Worm (Caenorhabditis elegans): ENCODE measurements around the gene tir-1.

tir-1 gene

ce11 chrIII:3874492-3874891 lies 26.9 kb downstream of the tir-1 start:
- TF ChIP-seq pha-2 (tag; optimal IDR thresholded peaks at IDR 0.05) (no peak), pax-1 (tag; optimal IDR thresholded peaks at IDR 0.05) (no peak), nhr-11 (tag; optimal IDR thresholded peaks at IDR 0.05) (no peak), nhr-232 (tag; optimal IDR thresholded peaks at IDR 0.05) (no peak), pha-4 (tag; optimal IDR thresholded peaks at IDR 0.05) (no peak), pqm-1 (tag; optimal IDR thresholded peaks at IDR 0.05) (no peak), elt-2 (tag; optimal IDR thresholded peaks at IDR 0.05) (no peak), K02D7.2 (tag; optimal IDR thresholded peaks at IDR 0.05) (no peak), fax-1 (tag; optimal IDR thresholded peaks at IDR 0.05) (no peak), unc-55 (GFP tag; optimal IDR thresholded peaks at IDR 0.05) (no peak), dve-1 (tag; optimal IDR thresholded peaks at IDR 0.05) (no peak), lim-6 (tag; optimal IDR thresholded peaks at IDR 0.05) (no peak)

ce11 chrIII:3873424-3873823 lies 28.0 kb downstream of the tir-1 start:
- TF ChIP-seq ceh-6 (GFP tag; optimal IDR thresholded peaks at IDR 0.05) = peak; percentile 50
- TF ChIP-seq tbx-2 (tag; optimal IDR thresholded peaks at IDR 0.05) = peak; percentile 28
- no peak for TF ChIP-seq hlh-30 (tag; optimal IDR thresholded peaks at IDR 0.05; ENCODE audit: insufficient read depth)
- TF ChIP-seq tbx-7 (tag; optimal IDR thresholded peaks at IDR 0.05) = no peak
- TF ChIP-seq ztf-16 (tag; optimal IDR thresholded peaks at IDR 0.05) = no peak
- TF ChIP-seq sdc-2 (tag; optimal IDR thresholded peaks at IDR 0.05) = peak; percentile 5
- TF ChIP-seq lim-6 (tag; optimal IDR thresholded peaks at IDR 0.05) = no peak

ce11 chrIII:3872978-3873377 lies 28.5 kb downstream of the tir-1 start:
- no peak for TF ChIP-seq unc-55 (GFP tag; optimal IDR thresholded peaks at IDR 0.05)
- no peak for TF ChIP-seq hlh-13 (GFP tag; optimal IDR thresholded peaks at IDR 0.05)
- TF ChIP-seq ceh-34 (tag; optimal IDR thresholded peaks at IDR 0.05) = no peak
- no peak for TF ChIP-seq unc-3 (GFP tag; conservative IDR thresholded peaks at IDR 0.05)
- no peak for TF ChIP-seq unc-3 (tag; optimal IDR thresholded peaks at IDR 0.05)
- no peak for TF ChIP-seq ceh-24 (tag; optimal IDR thresholded peaks at IDR 0.05)
- no peak for TF ChIP-seq ztf-16 (tag; optimal IDR thresholded peaks at IDR 0.05)
- TF ChIP-seq mec-3 (tag; optimal IDR thresholded peaks at IDR 0.05; ENCODE audit: borderline replicate concordance) = no peak
- TF ChIP-seq syd-9 (tag; optimal IDR thresholded peaks at IDR 0.05) = no peak
- TF ChIP-seq elt-2 (tag; optimal IDR thresholded peaks at IDR 0.05) = no peak
- no peak for TF ChIP-seq sox-4 (tag; optimal IDR thresholded peaks at IDR 0.05)
- no peak for TF ChIP-seq ref-2 (tag; optimal IDR thresholded peaks at IDR 0.05)
- TF ChIP-seq ets-4 (tag; optimal IDR thresholded peaks at IDR 0.05) = no peak

ce11 chrIII:3871763-3872486 lies 29.5 kb downstream of the tir-1 start:
- TF ChIP-seq T23F11.4 (GFP tag; optimal IDR thresholded peaks at IDR 0.05) (no peak), unc-42 (tag; optimal IDR thresholded peaks at IDR 0.05) (no peak), unc-86 (tag; optimal IDR thresholded peaks at IDR 0.05) (no peak), Y22D7AL.16 (tag; optimal IDR thresholded peaks at IDR 0.05) (no peak), ceh-48 (tag; optimal IDR thresholded peaks at IDR 0.05) (no peak), ttx-3 (tag; optimal IDR thresholded peaks at IDR 0.05) (no peak), rnt-1 (tag; optimal IDR thresholded peaks at IDR 0.05) (no peak), ets-4 (tag; optimal IDR thresholded peaks at IDR 0.05) (no peak), sdc-2 (tag; optimal IDR thresholded peaks at IDR 0.05) (no peak), fax-1 (tag; optimal IDR thresholded peaks at IDR 0.05) (no peak), ceh-2 (tag; optimal IDR thresholded peaks at IDR 0.05) (no peak), fkh-10 (GFP tag; optimal IDR thresholded peaks at IDR 0.05) (no peak), unc-55 (GFP tag; optimal IDR thresholded peaks at IDR 0.05) (no peak), hlh-30 (tag; optimal IDR thresholded peaks at IDR 0.05; ENCODE audit: insufficient read depth) (no peak)

Measured in whole organism, late embryonic.